Worm (Caenorhabditis elegans): ENCODE measurements around the gene F28F8.9.
"Not testable (repeated sequence)": the region's sequence is repeated elsewhere in the genome, so short reads cannot be mapped to it uniquely, and the experiment has no call there.

ce11 chrV:15599762-15600161 lies 21.3 kb upstream of the F28F8.9 start, which contains the start of gene B0391.14:
- not testable (repeated sequence) for TF ChIP-seq flt-1 (GFP tag; IDR thresholded peaks at IDR 0.05); ztf-23 (GFP tag; IDR thresholded peaks at IDR 0.05); med-1 (GFP tag; optimal IDR thresholded peaks at IDR 0.05; ENCODE audit: insufficient read depth); ref-1 (GFP tag; conservative IDR thresholded peaks at IDR 0.05); cog-1 (tag; optimal IDR thresholded peaks at IDR 0.05)

Data from whole organism, midembryonic.